Fruit fly (Drosophila melanogaster) whole organism, adult: Measurements from ENCODE around the gene Ankle2.
A peak's percentile ranks its signal among the peaks of the same experiment; 100 is the strongest.

Source experiments
- CG11617 ChIP-seq: fragments of 200-800 bp; sonication (Bioruptor generic); optimal IDR thresholded peaks from 2 replicates; lab custom pipeline; 2017; ENCODE audit warnings: mild to moderate bottlenecking, missing biosample characterization, missing genetic modification reagents, missing genetic modification characterization
- CG12768 ChIP-seq: fragments of 200-800 bp; sonication (Bioruptor generic); optimal IDR thresholded peaks from 2 replicates; lab custom pipeline; 2017; ENCODE audit warnings: missing biosample characterization, missing genetic modification characterization, mild to moderate bottlenecking, moderate library complexity, missing genetic modification reagents
- CG14711 ChIP-seq: fragments of 200-800 bp; sonication (Bioruptor generic); optimal IDR thresholded peaks from 2 replicates; lab custom pipeline; 2018; ENCODE audit warnings: missing biosample characterization, mild to moderate bottlenecking, missing genetic modification characterization, moderate library complexity
- CG1620 ChIP-seq: fragments of 200-800 bp; sonication (Bioruptor generic); optimal IDR thresholded peaks from 2 replicates; lab custom pipeline; 2016; ENCODE audit warnings: missing biosample characterization, missing genetic modification characterization
- CG33017 ChIP-seq: fragments of 200-800 bp; sonication (Bioruptor generic); optimal IDR thresholded peaks from 2 replicates; lab custom pipeline; 2018; ENCODE audit warnings: missing biosample characterization, mild to moderate bottlenecking, missing genetic modification characterization, moderate library complexity
- CG5204 ChIP-seq: fragments of 200-800 bp; sonication (Bioruptor generic); optimal IDR thresholded peaks from 2 replicates; lab custom pipeline; 2016; ENCODE audit warnings: missing biosample characterization, missing genetic modification characterization
- CG7045 ChIP-seq: fragments of 200-800 bp; sonication (Bioruptor generic); optimal IDR thresholded peaks from 2 replicates; lab custom pipeline; 2017; ENCODE audit warnings: missing biosample characterization, mild to moderate bottlenecking, missing genetic modification characterization
- CG7101 ChIP-seq: fragments of 200-800 bp; sonication (Bioruptor generic); optimal IDR thresholded peaks from 2 replicates; lab custom pipeline; 2018; ENCODE audit warnings: missing biosample characterization, mild to moderate bottlenecking, missing genetic modification characterization, moderate library complexity
- Clk ChIP-seq: fragments of 200-800 bp; sonication (Bioruptor generic); optimal IDR thresholded peaks from 2 replicates; lab custom pipeline; 2017; ENCODE audit warnings: missing biosample characterization, missing genetic modification characterization
- Crg-1 ChIP-seq: fragments of 200-800 bp; sonication (Bioruptor generic); optimal IDR thresholded peaks from 2 replicates; lab custom pipeline; 2016; ENCODE audit warnings: missing biosample characterization, missing genetic modification characterization
- Hr96 ChIP-seq: fragments of 200-800 bp; sonication (Bioruptor generic); optimal IDR thresholded peaks from 2 replicates; lab custom pipeline; 2016; ENCODE audit warnings: missing biosample characterization, missing genetic modification characterization
- Mnt ChIP-seq: fragments of 200-800 bp; sonication (Bioruptor generic); optimal IDR thresholded peaks from 2 replicates; lab custom pipeline; 2016; ENCODE audit warnings: missing biosample characterization, mild to moderate bottlenecking, missing genetic modification characterization
- bab1 ChIP-seq: fragments of 200-800 bp; sonication (Bioruptor generic); optimal IDR thresholded peaks from 3 replicates; lab custom pipeline; 2019; ENCODE audit warnings: missing biosample characterization, mild to moderate bottlenecking, missing genetic modification characterization, moderate library complexity
- cic ChIP-seq: fragments of 200-800 bp; sonication (Bioruptor generic); optimal IDR thresholded peaks from 2 replicates; lab custom pipeline; 2017; ENCODE audit warnings: missing biosample characterization, mild to moderate bottlenecking, missing genetic modification characterization, moderate library complexity
- cnc ChIP-seq, 2 experiments: fragments of >200 bp; optimal IDR thresholded peaks; 2 replicates each; lab custom pipeline; 2017
- kay ChIP-seq: fragments of 200-800 bp; sonication (Bioruptor generic); peaks from one replicate; lab custom pipeline; 2016; ENCODE audit warnings: missing biosample characterization, missing genetic modification characterization, borderline replicate concordance
- ovo ChIP-seq: fragments of 200-800 bp; sonication (Bioruptor generic); optimal IDR thresholded peaks from 2 replicates; lab custom pipeline; 2016; ENCODE audit warnings: missing biosample characterization, missing genetic modification characterization
- pad ChIP-seq: fragments of 200-800 bp; sonication (Bioruptor generic); optimal IDR thresholded peaks from 3 replicates; lab custom pipeline; 2017; ENCODE audit warnings: missing biosample characterization, missing genetic modification characterization, mild to moderate bottlenecking, moderate library complexity, missing genetic modification reagents
- tj ChIP-seq: fragments of 200-800 bp; sonication (Bioruptor generic); optimal IDR thresholded peaks from 3 replicates; lab custom pipeline; 2017; ENCODE audit warnings: missing biosample characterization, mild to moderate bottlenecking, missing genetic modification characterization, moderate library complexity
- toe ChIP-seq: fragments of 200-800 bp; sonication (Bioruptor generic); optimal IDR thresholded peaks from 2 replicates; lab custom pipeline; 2016; ENCODE audit warnings: missing biosample characterization, missing genetic modification characterization

Ankle2 gene

dm6 chrX:17624223-17624982, 45.4 kb upstream of the Ankle2 start:
- peak; percentile 97 for TF ChIP-seq kay (GFP tag; lab: Kevin White, UChicago)
- TF ChIP-seq tj, result peak; percentile 99
- no peak for TF ChIP-seq CG11617

- TF ChIP-seq Clk (GFP tag; lab: Kevin White, UChicago), result no peak
- TF ChIP-seq Hr96 (GFP tag; lab: Kevin White, UChicago), result no peak
- TF ChIP-seq CG7045, result no peak
- TF ChIP-seq tj, result no peak
- TF ChIP-seq cnc (optimal IDR thresholded peaks at IDR 0.05; lab: Kevin White, UChicago), result no peak
Observed at dm6 chrX:17622187-17622586, 43.2 kb upstream of the Ankle2 start.

dm6 chrX:17611455-17611854, 32.4 kb upstream of the Ankle2 start:
- TF ChIP-seq pad (GFP tag; lab: Kevin White, UChicago) (peak; percentile 92), ovo (GFP tag; lab: Kevin White, UChicago) (no peak)

- TF ChIP-seq Mnt (GFP tag; lab: Kevin White, UChicago), result no peak
- TF ChIP-seq CG1620, result no peak
- no peak for TF ChIP-seq CG11617
- no peak for TF ChIP-seq tj
- TF ChIP-seq CG12768 (GFP tag; lab: Kevin White, UChicago), result no peak
- no peak for TF ChIP-seq kay (GFP tag; lab: Kevin White, UChicago)
- no peak for TF ChIP-seq bab1 (GFP tag; lab: Kevin White, UChicago)
- no peak for TF ChIP-seq CG14711 (tag; lab: Kevin White, UChicago)
Observed at dm6 chrX:17602466-17602865, 23.4 kb upstream of the Ankle2 start.

- TF ChIP-seq pad (GFP tag; lab: Kevin White, UChicago), result peak; percentile 67
- TF ChIP-seq Clk (GFP tag; lab: Kevin White, UChicago), result no peak
- TF ChIP-seq Mnt (GFP tag; lab: Kevin White, UChicago), result peak; percentile 80
- TF ChIP-seq Hr96 (GFP tag; lab: Kevin White, UChicago), result no peak
- peak; percentile 60 for TF ChIP-seq CG12768 (GFP tag; lab: Kevin White, UChicago)
- peak; percentile 66 for TF ChIP-seq toe (GFP tag; lab: Kevin White, UChicago)
- TF ChIP-seq CG7045, result peak; percentile 41
- peak; percentile 65 for TF ChIP-seq CG5204
- peak; percentile 73 for TF ChIP-seq bab1 (GFP tag; lab: Kevin White, UChicago)
- peak; percentile 36 for TF ChIP-seq ovo (GFP tag; lab: Kevin White, UChicago)
- TF ChIP-seq CG1620, result peak; percentile 86
- TF ChIP-seq tj, result peak; percentile 40
- peak; percentile 62 for TF ChIP-seq CG11617
- TF ChIP-seq cnc (optimal IDR thresholded peaks at IDR 0.05; lab: Kevin White, UChicago), result no peak
- no peak for TF ChIP-seq kay (GFP tag; lab: Kevin White, UChicago)
- peak; percentile 19 for TF ChIP-seq CG33017
- peak; percentile 87 for TF ChIP-seq Crg-1 (GFP tag; lab: Kevin White, UChicago)
- TF ChIP-seq CG7101 (tag; lab: Kevin White, UChicago), result peak; percentile 77
- TF ChIP-seq CG14711 (tag; lab: Kevin White, UChicago), result peak; percentile 61
- TF ChIP-seq cic, result peak; percentile 1
Observed at dm6 chrX:17599330-17599729, 20.3 kb upstream of the Ankle2 start, which contains the start of gene X11L. Gene X11L (plus strand): TSS chrX:17599608.

- TF ChIP-seq CG1620, result no peak
- no peak for TF ChIP-seq Clk (GFP tag; lab: Kevin White, UChicago)
- TF ChIP-seq cic, result no peak
- TF ChIP-seq CG5204, result no peak
- no peak for TF ChIP-seq pad (GFP tag; lab: Kevin White, UChicago)
- no peak for TF ChIP-seq Hr96 (GFP tag; lab: Kevin White, UChicago)
- no peak for TF ChIP-seq tj
- TF ChIP-seq cnc (optimal IDR thresholded peaks at IDR 0.05; lab: Kevin White, UChicago), result no peak
- no peak for TF ChIP-seq CG7101 (tag; lab: Kevin White, UChicago)
Observed at dm6 chrX:17597622-17598021, 18.6 kb upstream of the Ankle2 start.

- TF ChIP-seq kay (GFP tag; lab: Kevin White, UChicago) (peak; percentile 30), ovo (GFP tag; lab: Kevin White, UChicago) (no peak), bab1 (GFP tag; lab: Kevin White, UChicago) (peak; percentile 38), CG14711 (tag; lab: Kevin White, UChicago) (peak; percentile 33)
Observed at dm6 chrX:17595822-17596221, 16.8 kb upstream of the Ankle2 start.

- TF ChIP-seq bab1 (GFP tag; lab: Kevin White, UChicago) (no peak), ovo (GFP tag; lab: Kevin White, UChicago) (no peak), CG5204 (no peak), CG14711 (tag; lab: Kevin White, UChicago) (no peak), CG7045 (no peak), CG12768 (GFP tag; lab: Kevin White, UChicago) (no peak), cnc (optimal IDR thresholded peaks at IDR 0.05; lab: Kevin White, UChicago) (no peak), Hr96 (GFP tag; lab: Kevin White, UChicago) (no peak), toe (GFP tag; lab: Kevin White, UChicago) (no peak), CG11617 (no peak), tj (no peak), CG7101 (tag; lab: Kevin White, UChicago) (no peak), Clk (GFP tag; lab: Kevin White, UChicago) (no peak), CG33017 (no peak), cic (no peak), pad (GFP tag; lab: Kevin White, UChicago) (no peak)
Observed at dm6 chrX:17594745-17595144, 15.7 kb upstream of the Ankle2 start.
